Worm (Caenorhabditis elegans): ENCODE measurements around the gene lgc-19.

Gene lgc-19

DNA sequence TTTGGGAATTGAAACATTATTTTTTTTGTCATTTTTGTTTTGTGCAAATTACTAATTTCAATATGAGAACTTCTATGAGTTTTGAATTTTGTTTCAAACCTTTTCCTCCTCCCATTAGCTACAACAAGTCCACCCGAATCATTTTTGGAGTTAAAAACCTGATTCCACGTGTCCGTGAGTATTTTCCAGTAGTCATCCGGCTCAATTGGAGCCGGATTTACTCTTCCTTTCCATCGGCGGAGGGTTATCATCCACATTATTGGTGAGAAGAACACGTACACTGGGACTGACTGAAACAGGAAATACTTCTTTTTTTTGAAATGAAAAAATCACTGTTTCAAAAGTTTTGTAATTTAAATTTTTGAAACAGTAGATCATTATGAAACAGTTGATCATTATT lies 39.5 kb downstream of the lgc-19 start:
- TF ChIP-seq snpc-4 (tag; optimal IDR thresholded peaks at IDR 0.05) (no peak), nhr-28 (tag; optimal IDR thresholded peaks at IDR 0.05) (no peak), lin-15B (tag; optimal IDR thresholded peaks at IDR 0.05) (no peak), fos-1 (tag; optimal IDR thresholded peaks at IDR 0.05) (no peak), pha-4 (tag; optimal IDR thresholded peaks at IDR 0.05) (no peak), nfya-1 (tag; optimal IDR thresholded peaks at IDR 0.05; ENCODE audit: insufficient read depth) (no peak), nhr-25 (tag; optimal IDR thresholded peaks at IDR 0.05) (no peak), pqm-1 (tag; optimal IDR thresholded peaks at IDR 0.05) (no peak)

ce11 chrIV:15915061-15915460 lies 47.5 kb downstream of the lgc-19 start:
- TF ChIP-seq lin-39 (tag; optimal IDR thresholded peaks at IDR 0.05), result no peak
- TF ChIP-seq egl-5 (tag; optimal IDR thresholded peaks at IDR 0.05), result no peak
- TF ChIP-seq elt-3 (tag; optimal IDR thresholded peaks at IDR 0.05), result no peak
- TF ChIP-seq ztf-4 (tag; optimal IDR thresholded peaks at IDR 0.05), result no peak
- no peak for TF ChIP-seq nhr-11 (tag; optimal IDR thresholded peaks at IDR 0.05)
- no peak for TF ChIP-seq skn-1 (tag; optimal IDR thresholded peaks at IDR 0.05)

DNA sequence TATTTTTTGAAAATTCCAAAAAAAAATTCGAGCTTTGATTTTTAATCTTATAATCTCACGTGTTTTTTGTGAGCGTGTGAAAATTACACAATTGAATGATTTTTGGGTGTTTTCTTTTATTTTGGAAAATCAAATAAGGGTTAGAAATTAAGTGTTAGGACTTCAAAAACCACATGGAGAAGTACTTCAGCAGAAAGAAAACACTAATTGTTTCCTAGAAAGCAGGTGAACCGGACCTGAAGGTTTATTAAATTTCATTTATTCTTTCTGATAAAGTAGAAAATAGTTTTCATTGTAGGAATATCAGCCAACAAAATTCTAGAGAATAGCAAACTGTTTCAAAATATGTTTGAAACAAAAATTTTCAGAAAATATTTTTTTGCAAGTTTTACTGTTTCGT lies 54.3 kb downstream of the lgc-19 start:
- TF ChIP-seq nhr-11 (tag; optimal IDR thresholded peaks at IDR 0.05), result no peak
- no peak for TF ChIP-seq pha-4 (tag; optimal IDR thresholded peaks at IDR 0.05)
- no peak for TF ChIP-seq unc-39 (tag; optimal IDR thresholded peaks at IDR 0.05)
- no peak for TF ChIP-seq nhr-43 (tag; optimal IDR thresholded peaks at IDR 0.05; ENCODE audit: poor library complexity, severe bottlenecking)
- TF ChIP-seq nhr-28 (tag; optimal IDR thresholded peaks at IDR 0.05), result no peak
